Worm (Caenorhabditis elegans): ENCODE results near the gene F53F4.12.

DNA sequence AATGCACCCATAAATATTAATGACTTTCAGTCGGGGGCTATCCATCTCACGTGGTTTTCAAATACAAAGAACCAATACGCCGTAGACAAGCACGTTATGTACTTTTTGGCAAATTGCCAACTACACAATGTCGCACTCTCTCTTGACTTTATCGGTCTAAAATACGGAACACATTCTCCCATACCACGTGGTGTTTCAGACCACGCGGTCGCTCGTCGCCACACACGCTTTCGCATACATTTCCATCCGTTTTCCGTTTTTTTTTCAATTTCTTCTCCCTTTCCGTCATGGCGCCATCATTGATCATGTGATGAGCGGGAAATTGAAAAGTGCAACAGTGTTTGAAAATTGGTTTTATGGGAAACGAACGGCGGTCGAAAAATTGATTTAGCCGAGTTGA lies 32.7 kb downstream of the F53F4.12 start:
- TF ChIP-seq xbp-1 (tag; optimal IDR thresholded peaks at IDR 0.05), result peak; percentile 57
- TF ChIP-seq unc-86 (tag; optimal IDR thresholded peaks at IDR 0.05), result peak; percentile 38
- peak; percentile 74 for TF ChIP-seq lin-13 (GFP tag; optimal IDR thresholded peaks at IDR 0.05)
- TF ChIP-seq lin-15B (tag; optimal IDR thresholded peaks at IDR 0.05), result no peak
- peak in 1 of 3 experiments; percentile 8 for TF ChIP-seq ceh-82 (tag; optimal IDR thresholded peaks at IDR 0.05)
- peak; percentile 64 for TF ChIP-seq lir-3 (tag; optimal IDR thresholded peaks at IDR 0.05; ENCODE audit: poor library complexity)
- no peak for TF ChIP-seq aly-2 (tag; optimal IDR thresholded peaks at IDR 0.05)
- TF ChIP-seq pag-3 (tag; optimal IDR thresholded peaks at IDR 0.05; ENCODE audit: borderline replicate concordance, insufficient read depth), result peak; percentile 69
- TF ChIP-seq ama-1 (optimal IDR thresholded peaks at IDR 0.05), result no peak
- peak in 1 of 2 experiments; percentile 68 for TF ChIP-seq ztf-11 (tag; optimal IDR thresholded peaks at IDR 0.05)
- TF ChIP-seq snpc-4 (tag; optimal IDR thresholded peaks at IDR 0.05), result peak; percentile 48
- peak in 2 of 6 experiments; percentile 92 for TF ChIP-seq elt-3 (tag; optimal IDR thresholded peaks at IDR 0.05)
- peak; percentile 59 for TF ChIP-seq ceh-88 (GFP tag; IDR thresholded peaks at IDR 0.05)

Data from whole organism, L1 larva.